Fruit fly (Drosophila melanogaster) S2 (cell line): ENCODE data around the gene Sfp33A4.

Experiments used
- CG8478 ChIP-seq: fragments of >200 bp; optimal IDR thresholded peaks from 2 replicates; lab custom pipeline; 2018
- CTCF ChIP-seq, 2 experiments: fragments of >200 bp; optimal IDR thresholded peaks; 2 replicates each; lab custom pipeline; 2018

dm6 chr2L:11839612-11840011 lies 2.6 kb downstream of the Sfp33A4 start, which contains the start of gene Sfp33A3:
- no peak for TF ChIP-seq CTCF (optimal IDR thresholded peaks at IDR 0.05; lab: Kevin White, UChicago)
- TF ChIP-seq CG8478 (lab: Kevin White, UChicago) = no peak
